Fruit fly (Drosophila melanogaster) whole organism, embryonic: ENCODE measurements around the gene CG11668.

Experiments
- Aef1 ChIP-seq: fragments of 200-800 bp; sonication (Bioruptor generic); IDR thresholded peaks from 3 replicates; pipeline ENCODE4 v1.3.6; 2022; ENCODE audit warnings: missing biosample characterization, missing genetic modification characterization
- Atf6 ChIP-seq: fragments of 200-800 bp; sonication (Bioruptor generic); IDR thresholded peaks from 2 replicates; pipeline ENCODE4 v1.3.6; 2022; ENCODE audit warnings: missing biosample characterization, missing genetic modification characterization
- CG10147 ChIP-seq: fragments of 200-800 bp; sonication (Bioruptor generic); optimal IDR thresholded peaks from 2 replicates; lab custom pipeline; 2019; ENCODE audit warnings: missing biosample characterization, mild to moderate bottlenecking, missing genetic modification characterization, moderate library complexity
- CG10321 ChIP-seq: fragments of 200-800 bp; sonication (Bioruptor generic); IDR thresholded peaks from 2 replicates; pipeline ENCODE4 v1.3.6; 2022; ENCODE audit warnings: missing biosample characterization, missing genetic modification characterization
- CG10959 ChIP-seq: fragments of 200-800 bp; sonication (Bioruptor generic); IDR thresholded peaks from 2 replicates; pipeline ENCODE4 v1.3.6; 2022; ENCODE audit warnings: missing biosample characterization, missing genetic modification characterization
- CG14860 ChIP-seq: fragments of 200-800 bp; sonication (Bioruptor generic); IDR thresholded peaks from 3 replicates; pipeline ENCODE4 v1.3.6; 2022; ENCODE audit warnings: missing biosample characterization, missing genetic modification characterization; ENCODE audit not compliant: partially characterized antibody
- CG15479 ChIP-seq: fragments of 200-800 bp; sonication (Bioruptor generic); optimal IDR thresholded peaks from 3 replicates; lab custom pipeline; 2019; ENCODE audit warnings: missing biosample characterization, mild to moderate bottlenecking, missing genetic modification characterization, moderate library complexity
- CG15514 ChIP-seq: fragments of 200-800 bp; sonication (Bioruptor generic); optimal IDR thresholded peaks from 3 replicates; lab custom pipeline; 2017; ENCODE audit warnings: missing biosample characterization, missing genetic modification characterization, mild to moderate bottlenecking, moderate library complexity, missing genetic modification reagents
- CG16863 ChIP-seq: fragments of 200-800 bp; sonication (Bioruptor generic); optimal IDR thresholded peaks from 3 replicates; lab custom pipeline; 2016; ENCODE audit warnings: missing biosample characterization, missing genetic modification characterization
- CG18619 ChIP-seq: fragments of 200-800 bp; sonication (Bioruptor generic); optimal IDR thresholded peaks from 3 replicates; lab custom pipeline; 2017; ENCODE audit warnings: missing biosample characterization, mild to moderate bottlenecking, missing genetic modification characterization
- CG30403 ChIP-seq: fragments of 200-800 bp; sonication (Bioruptor generic); optimal IDR thresholded peaks from 3 replicates; lab custom pipeline; 2016; ENCODE audit warnings: missing biosample characterization, missing genetic modification characterization
- CG34376 ChIP-seq: fragments of 200-800 bp; sonication (Bioruptor generic); optimal IDR thresholded peaks from 2 replicates; lab custom pipeline; 2018; ENCODE audit warnings: missing biosample characterization, mild to moderate bottlenecking, missing genetic modification characterization
- CG6791 ChIP-seq: fragments of 200-800 bp; sonication (Bioruptor generic); IDR thresholded peaks from 3 replicates; pipeline ENCODE4 v1.3.6; 2022; ENCODE audit warnings: missing biosample characterization, missing genetic modification characterization; ENCODE audit not compliant: partially characterized antibody
- CG8089 ChIP-seq: fragments of 200-800 bp; sonication (Bioruptor generic); optimal IDR thresholded peaks from 3 replicates; lab custom pipeline; 2016; ENCODE audit warnings: missing biosample characterization, missing genetic modification characterization
- CG9437 ChIP-seq: fragments of 200-800 bp; sonication (Bioruptor generic); optimal IDR thresholded peaks from 2 replicates; lab custom pipeline; 2018; ENCODE audit warnings: missing biosample characterization, mild to moderate bottlenecking, missing genetic modification characterization
- CG9876 ChIP-seq: fragments of 200-800 bp; sonication (Bioruptor generic); optimal IDR thresholded peaks from 2 replicates; lab custom pipeline; 2016; ENCODE audit warnings: missing biosample characterization, missing genetic modification characterization
- Dad ChIP-seq: fragments of 200-800 bp; sonication (Bioruptor generic); optimal IDR thresholded peaks from 3 replicates; lab custom pipeline; 2016; ENCODE audit warnings: missing biosample characterization, missing genetic modification characterization
- ERR ChIP-seq: fragments of 200-800 bp; sonication (Bioruptor generic); optimal IDR thresholded peaks from 2 replicates; lab custom pipeline; 2016; ENCODE audit warnings: missing biosample characterization, missing genetic modification characterization
- HmgD ChIP-seq: fragments of 200-800 bp; sonication (Bioruptor generic); optimal IDR thresholded peaks from 3 replicates; lab custom pipeline; 2016; ENCODE audit warnings: missing biosample characterization, missing genetic modification characterization
- Hmr ChIP-seq: fragments of 200-800 bp; sonication (Bioruptor generic); optimal IDR thresholded peaks from 3 replicates; lab custom pipeline; 2017; ENCODE audit warnings: mild to moderate bottlenecking, missing biosample characterization, missing genetic modification reagents, missing genetic modification characterization
- MBD-R2 ChIP-seq: fragments of 200-800 bp; sonication (Bioruptor generic); IDR thresholded peaks from 2 replicates; pipeline ENCODE4 v1.3.6; 2022; ENCODE audit warnings: missing biosample characterization, missing genetic modification characterization
- Opbp ChIP-seq: fragments of 200-800 bp; sonication (Bioruptor generic); IDR thresholded peaks from 3 replicates; pipeline ENCODE4 v1.3.6; 2022; ENCODE audit warnings: missing biosample characterization, missing genetic modification characterization; ENCODE audit not compliant: partially characterized antibody
- Stat92E ChIP-seq, 3 experiments: fragments of >200 bp in 2 of 3; fragments of 200-800 bp in 1 of 3; sonication (Bioruptor generic) in 1 of 3; optimal IDR thresholded peaks; 2 replicates each; lab custom pipeline; 2017 to 2019; ENCODE audit warnings: missing biosample characterization in 3 of 3, missing genetic modification characterization in 3 of 3, mild to moderate bottlenecking in 1 of 3, moderate library complexity in 1 of 3
- Tbp ChIP-seq: fragments of >200 bp; optimal IDR thresholded peaks from 2 replicates; lab custom pipeline; 2018; ENCODE audit warnings: missing biosample characterization, missing genetic modification characterization
- al ChIP-seq: fragments of 200-800 bp; sonication (Bioruptor generic); IDR thresholded peaks from 2 replicates; pipeline ENCODE4 v1.3.6; 2022; ENCODE audit warnings: missing biosample characterization, missing genetic modification characterization
- cad ChIP-seq: fragments of >200 bp; optimal IDR thresholded peaks from 2 replicates; lab custom pipeline; 2017; ENCODE audit warnings: missing biosample characterization, missing genetic modification characterization
- ci ChIP-seq: fragments of 200-800 bp; sonication (Bioruptor generic); IDR thresholded peaks from 3 replicates; pipeline ENCODE4 v1.3.6; 2022; ENCODE audit warnings: missing biosample characterization, missing genetic modification characterization
- crc ChIP-seq: fragments of 200-800 bp; sonication (Bioruptor generic); optimal IDR thresholded peaks from 2 replicates; lab custom pipeline; 2016; ENCODE audit warnings: missing biosample characterization, missing genetic modification characterization
- exex ChIP-seq: fragments of 200-800 bp; sonication (Bioruptor generic); optimal IDR thresholded peaks from 4 replicates; lab custom pipeline; 2018; ENCODE audit warnings: missing biosample characterization, mild to moderate bottlenecking, missing genetic modification characterization, moderate library complexity
- fd102C ChIP-seq: fragments of 200-800 bp; sonication (Bioruptor generic); optimal IDR thresholded peaks from 2 replicates; lab custom pipeline; 2018; ENCODE audit warnings: missing biosample characterization, mild to moderate bottlenecking, missing genetic modification characterization, moderate library complexity
- fu2 ChIP-seq: fragments of 200-800 bp; sonication (Bioruptor generic); optimal IDR thresholded peaks from 2 replicates; lab custom pipeline; 2016; ENCODE audit warnings: missing biosample characterization, missing genetic modification characterization
- inv ChIP-seq: fragments of 200-800 bp; sonication (Bioruptor generic); IDR thresholded peaks from 2 replicates; pipeline ENCODE4 v1.3.6; 2022; ENCODE audit warnings: missing biosample characterization, missing genetic modification characterization; ENCODE audit not compliant: partially characterized antibody
- jing ChIP-seq: fragments of 200-800 bp; sonication (Bioruptor generic); optimal IDR thresholded peaks from 2 replicates; lab custom pipeline; 2018; ENCODE audit warnings: missing biosample characterization, mild to moderate bottlenecking, missing genetic modification characterization
- repo ChIP-seq: fragments of 200-800 bp; sonication (Bioruptor generic); optimal IDR thresholded peaks from 2 replicates; lab custom pipeline; 2016; ENCODE audit warnings: missing biosample characterization, missing genetic modification characterization
- run ChIP-seq: fragments of 200-800 bp; sonication (Bioruptor generic); optimal IDR thresholded peaks from 3 replicates; lab custom pipeline; 2018; ENCODE audit warnings: missing biosample characterization, mild to moderate bottlenecking, missing genetic modification characterization
- shn ChIP-seq: fragments of 200-800 bp; sonication (Bioruptor generic); optimal IDR thresholded peaks from 3 replicates; lab custom pipeline; 2016; ENCODE audit warnings: missing biosample characterization, missing genetic modification characterization
- sisA ChIP-seq: fragments of 200-800 bp; sonication (Bioruptor generic); IDR thresholded peaks from 2 replicates; pipeline ENCODE4 v1.3.6; 2022; ENCODE audit warnings: missing biosample characterization, missing genetic modification characterization
- tll ChIP-seq, 2 experiments: fragments of 200-800 bp in 1 of 2; fragments of >200 bp in 1 of 2; sonication (Bioruptor generic) in 1 of 2; optimal IDR thresholded peaks; 2 replicates each; lab custom pipeline; 2017 to 2019; ENCODE audit warnings: missing biosample characterization in 2 of 2, missing genetic modification characterization in 2 of 2, mild to moderate bottlenecking in 1 of 2, moderate library complexity in 1 of 2
- twi ChIP-seq: fragments of 200-800 bp; optimal IDR thresholded peaks from 2 replicates; lab custom pipeline; 2019; ENCODE audit warnings: missing biosample characterization, mild to moderate bottlenecking, missing genetic modification characterization, moderate library complexity
- zfh1 ChIP-seq: fragments of 200-800 bp; sonication (Bioruptor generic); IDR thresholded peaks from 3 replicates; pipeline ENCODE4 v1.3.6; 2022; ENCODE audit warnings: missing biosample characterization, missing genetic modification characterization

CG11668 gene

dm6 chr3R:13068022-13068421 is 29.8 kb downstream of the CG11668 start (continued):
- no peak for TF ChIP-seq al
- TF ChIP-seq CG6791 (GFP tag; lab: Robert Waterston, UW): 0 out of 3 replicates have a peak, but pooled peaks have one; percentile 28
- TF ChIP-seq repo (GFP tag; lab: Kevin White, UChicago): peak; percentile 81
- TF ChIP-seq CG14860 (GFP tag; lab: Robert Waterston, UW): no peak
- TF ChIP-seq zfh1 (GFP tag; lab: Robert Waterston, UW): peak; percentile 80
- TF ChIP-seq Atf6 (GFP tag; lab: Robert Waterston, UW): peak; percentile 58; the same call in 1 of the 2 replicates
- peak; percentile 56 for TF ChIP-seq ERR
- TF ChIP-seq CG9876 (GFP tag; lab: Kevin White, UChicago): peak; percentile 44
- TF ChIP-seq crc: peak; percentile 62
- TF ChIP-seq fu2: no peak
- TF ChIP-seq CG18619 (GFP tag; lab: Kevin White, UChicago): peak; percentile 83
- peak in 1 of 3 experiments; percentile 7 for TF ChIP-seq Stat92E (GFP tag; optimal IDR thresholded peaks at IDR 0.05; lab: Kevin White, UChicago)
- TF ChIP-seq HmgD (GFP tag; lab: Kevin White, UChicago): no peak
- no peak for TF ChIP-seq CG34376 (GFP tag; lab: Kevin White, UChicago)
- peak; percentile 83 for TF ChIP-seq Hmr (GFP tag; lab: Kevin White, UChicago)
- TF ChIP-seq run (tag; lab: Kevin White, UChicago): peak; percentile 82
- peak; percentile 27 for TF ChIP-seq CG9437 (GFP tag; lab: Kevin White, UChicago)
- peak; percentile 27; the same call in 1 of the 2 replicates for TF ChIP-seq sisA (GFP tag; lab: Robert Waterston, UW)
- TF ChIP-seq twi (tag; lab: Kevin White, UChicago): no peak
- peak; percentile 77 for TF ChIP-seq jing (GFP tag; lab: Kevin White, UChicago)
- TF ChIP-seq CG30403 (GFP tag; lab: Kevin White, UChicago): peak; percentile 59
- TF ChIP-seq fd102C (GFP tag; lab: Kevin White, UChicago): peak; percentile 65
- TF ChIP-seq CG10147 (GFP tag; lab: Kevin White, UChicago): peak; percentile 72
- TF ChIP-seq CG16863 (GFP tag; lab: Kevin White, UChicago): peak; percentile 77
- peak; percentile 76 for TF ChIP-seq CG15514
- peak; percentile 17 for TF ChIP-seq Dad (GFP tag; lab: Kevin White, UChicago)
- TF ChIP-seq CG8089 (GFP tag; lab: Kevin White, UChicago): peak; percentile 81

- TF ChIP-seq Aef1: no peak
- no peak for TF ChIP-seq CG10321 (GFP tag; lab: Robert Waterston, UW)
- no peak for TF ChIP-seq Opbp (GFP tag; lab: Robert Waterston, UW)
- no peak for TF ChIP-seq exex
- TF ChIP-seq tll (GFP tag; optimal IDR thresholded peaks at IDR 0.05; lab: Kevin White, UChicago): peak in 1 of 2 experiments; percentile 39
- no peak for TF ChIP-seq ci (GFP tag; lab: Robert Waterston, UW)
- TF ChIP-seq MBD-R2: no peak
- peak; percentile 40 for TF ChIP-seq cad
- TF ChIP-seq Tbp: no peak
- TF ChIP-seq shn (GFP tag; lab: Kevin White, UChicago): no peak
- TF ChIP-seq CG10959: no peak
- peak; percentile 98 for TF ChIP-seq twi (tag; lab: Kevin White, UChicago)
- TF ChIP-seq inv (GFP tag; lab: Robert Waterston, UW): no peak
- peak; percentile 82 for TF ChIP-seq CG15479 (GFP tag; lab: Kevin White, UChicago)
Observed at dm6 chr3R:13070011-13070619, 31.9 kb downstream of the CG11668 start.
